Worm (Caenorhabditis elegans): Measurements from ENCODE around the gene C25E10.7.

DNA sequence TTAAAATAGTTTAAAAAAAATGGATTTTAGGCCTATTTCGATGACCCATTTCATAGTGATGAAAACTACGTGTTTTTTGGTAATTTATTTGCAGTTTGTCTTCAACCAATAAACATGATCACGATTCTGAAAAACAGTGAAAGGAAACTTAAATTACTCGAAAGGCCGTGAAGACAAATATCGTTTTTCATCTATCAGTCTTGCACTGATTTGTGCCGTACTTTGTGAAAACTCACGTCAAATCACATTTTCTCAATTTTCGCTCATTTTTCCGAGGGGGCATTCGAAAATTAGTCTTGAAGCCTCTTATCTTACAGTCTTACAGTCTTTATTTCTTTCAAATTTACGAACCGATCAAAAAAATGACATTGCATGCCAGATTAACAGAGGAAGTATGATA is 7.6 kb upstream of the C25E10.7 start, which contains the start of gene C25E10.11:
- TF ChIP-seq flt-1 (GFP tag; IDR thresholded peaks at IDR 0.05) (no peak), med-1 (GFP tag; optimal IDR thresholded peaks at IDR 0.05; ENCODE audit: insufficient read depth) (no peak), ztf-23 (GFP tag; IDR thresholded peaks at IDR 0.05) (no peak), T22C8.4 (GFP tag; IDR thresholded peaks at IDR 0.05) (no peak), klf-2 (GFP tag; conservative IDR thresholded peaks at IDR 0.05) (no peak)
